Fruit fly (Drosophila melanogaster) whole organism, embryonic: ENCODE results near the gene RpS5b.

Source experiments
- Adf1 ChIP-seq: fragments of 200-800 bp; sonication (Bioruptor generic); IDR thresholded peaks from 2 replicates; pipeline ENCODE4 v1.3.6; 2022; ENCODE audit warnings: missing biosample characterization, missing genetic modification characterization
- CG13775 ChIP-seq: fragments of 200-800 bp; sonication (Bioruptor generic); optimal IDR thresholded peaks from 3 replicates; lab custom pipeline; 2017; ENCODE audit warnings: missing biosample characterization, mild to moderate bottlenecking, missing genetic modification characterization
- CG14441 ChIP-seq: fragments of 200-800 bp; sonication (Bioruptor generic); IDR thresholded peaks from 2 replicates; pipeline ENCODE4 v1.3.6; 2022; ENCODE audit warnings: missing biosample characterization, missing genetic modification characterization
- CG18599 ChIP-seq: fragments of 200-800 bp; sonication (Bioruptor generic); optimal IDR thresholded peaks from 3 replicates; lab custom pipeline; 2017; ENCODE audit warnings: missing biosample characterization, missing genetic modification characterization, mild to moderate bottlenecking, moderate library complexity, missing genetic modification reagents
- CG2120 ChIP-seq: fragments of 200-800 bp; sonication (Bioruptor generic); optimal IDR thresholded peaks from 3 replicates; lab custom pipeline; 2016; ENCODE audit warnings: missing biosample characterization, missing genetic modification characterization
- CG2129 ChIP-seq: fragments of 200-800 bp; sonication (Bioruptor generic); IDR thresholded peaks from 2 replicates; pipeline ENCODE4 v1.3.6; 2022; ENCODE audit warnings: missing biosample characterization, missing genetic modification characterization; ENCODE audit not compliant: partially characterized antibody
- CG34376 ChIP-seq: fragments of 200-800 bp; sonication (Bioruptor generic); optimal IDR thresholded peaks from 2 replicates; lab custom pipeline; 2018; ENCODE audit warnings: missing biosample characterization, mild to moderate bottlenecking, missing genetic modification characterization
- CG5245 ChIP-seq: fragments of 200-800 bp; sonication (Bioruptor generic); optimal IDR thresholded peaks from 3 replicates; lab custom pipeline; 2016; ENCODE audit warnings: missing biosample characterization, missing genetic modification characterization
- CG7556 ChIP-seq: fragments of 200-800 bp; sonication (Bioruptor generic); optimal IDR thresholded peaks from 2 replicates; lab custom pipeline; 2017; ENCODE audit warnings: missing biosample characterization, mild to moderate bottlenecking, missing genetic modification characterization
- D19B ChIP-seq: fragments of 200-800 bp; sonication (Bioruptor generic); optimal IDR thresholded peaks from 2 replicates; lab custom pipeline; 2017; ENCODE audit warnings: missing biosample characterization, mild to moderate bottlenecking, missing genetic modification characterization
- Lim3 ChIP-seq: fragments of 200-800 bp; sonication (Bioruptor generic); IDR thresholded peaks from 2 replicates; pipeline ENCODE4 v1.3.6; 2022; ENCODE audit warnings: missing biosample characterization, missing genetic modification characterization
- Scr ChIP-seq: fragments of 200-800 bp; sonication (Bioruptor generic); IDR thresholded peaks from 2 replicates; pipeline ENCODE4 v1.3.6; 2022; ENCODE audit warnings: missing biosample characterization, missing genetic modification characterization; ENCODE audit not compliant: partially characterized antibody
- Sox102F ChIP-seq: fragments of 200-800 bp; sonication (Bioruptor generic); optimal IDR thresholded peaks from 2 replicates; lab custom pipeline; 2018; ENCODE audit warnings: missing biosample characterization, mild to moderate bottlenecking, missing genetic modification characterization, moderate library complexity
- nom ChIP-seq: fragments of 200-800 bp; sonication (Bioruptor generic); optimal IDR thresholded peaks from 2 replicates; lab custom pipeline; 2017; ENCODE audit warnings: missing biosample characterization, missing genetic modification characterization, mild to moderate bottlenecking, moderate library complexity, missing genetic modification reagents
- p53 ChIP-seq: fragments of 200-800 bp; sonication (Bioruptor generic); optimal IDR thresholded peaks from 2 replicates; lab custom pipeline; 2016; ENCODE audit warnings: missing biosample characterization, missing genetic modification characterization
- peb ChIP-seq: fragments of 200-800 bp; sonication (Bioruptor generic); IDR thresholded peaks from 2 replicates; pipeline ENCODE4 v1.3.6; 2022; ENCODE audit warnings: missing biosample characterization, missing genetic modification characterization
- tin ChIP-seq: fragments of 200-800 bp; sonication (Bioruptor generic); optimal IDR thresholded peaks from 3 replicates; lab custom pipeline; 2016; ENCODE audit warnings: missing biosample characterization, missing genetic modification characterization

The RpS5b gene

dm6 chr3R:14853767-14854191 is 47.6 kb downstream of the RpS5b start (continued):
- TF ChIP-seq CG2129 (GFP tag; lab: Robert Waterston, UW) = no peak
- peak; percentile 11 for TF ChIP-seq CG7556 (GFP tag; lab: Kevin White, UChicago)
- TF ChIP-seq Lim3 (GFP tag; lab: Robert Waterston, UW) = no peak
- no peak for TF ChIP-seq CG14441
- peak; percentile 69; the same call in 1 of the 2 replicates for TF ChIP-seq Adf1
- TF ChIP-seq tin (GFP tag; lab: Kevin White, UChicago) = no peak
- peak; percentile 49 for TF ChIP-seq CG2120 (GFP tag; lab: Kevin White, UChicago)
- no peak for TF ChIP-seq Sox102F (GFP tag; lab: Kevin White, UChicago)
- peak; percentile 74 for TF ChIP-seq CG34376 (GFP tag; lab: Kevin White, UChicago)
- peak; percentile 76 for TF ChIP-seq CG18599 (GFP tag; lab: Kevin White, UChicago)
- TF ChIP-seq CG5245 = no peak
- no peak for TF ChIP-seq Scr (GFP tag; lab: Robert Waterston, UW)
- TF ChIP-seq CG13775 (GFP tag; lab: Kevin White, UChicago) = peak; percentile 44
- TF ChIP-seq D19B (GFP tag; lab: Kevin White, UChicago) = no peak
- no peak for TF ChIP-seq p53 (GFP tag; lab: Kevin White, UChicago)
- no peak for TF ChIP-seq peb (GFP tag; lab: Robert Waterston, UW)
- TF ChIP-seq, all 482 proteins: peak for 184

dm6 chr3R:14852610-14853009 is 48.8 kb downstream of the RpS5b start:
- TF ChIP-seq Scr (GFP tag; lab: Robert Waterston, UW) (no peak), nom (GFP tag; lab: Kevin White, UChicago) (peak; percentile 35)
